Worm (Caenorhabditis elegans): ENCODE data around the gene C27A7.5.

The C27A7.5 gene

DNA sequence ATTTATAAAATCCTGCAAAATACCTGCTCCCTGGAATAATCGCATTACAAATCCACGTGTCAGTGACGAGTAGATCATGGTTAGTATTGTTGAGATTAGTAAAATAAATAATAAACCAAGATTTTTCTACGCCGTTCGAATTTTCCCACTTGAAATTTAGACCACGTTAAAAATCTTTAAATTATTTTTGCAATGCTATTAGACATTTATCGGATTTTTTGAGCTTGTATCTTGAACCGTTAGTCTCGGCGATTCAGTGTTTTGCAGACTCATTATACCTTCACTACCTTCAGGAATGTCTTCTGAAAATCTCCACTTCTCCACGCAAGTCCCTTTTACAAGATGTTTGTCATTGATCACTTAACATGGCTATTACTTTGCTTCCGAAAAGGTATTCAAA lies at the start of gene C27A7.5:
Gene C27A7.5 (minus strand): TSS at position 101 of the 400 bp plus-strand sequence.
- no peak for TF ChIP-seq flt-1 (GFP tag; IDR thresholded peaks at IDR 0.05)

DNA sequence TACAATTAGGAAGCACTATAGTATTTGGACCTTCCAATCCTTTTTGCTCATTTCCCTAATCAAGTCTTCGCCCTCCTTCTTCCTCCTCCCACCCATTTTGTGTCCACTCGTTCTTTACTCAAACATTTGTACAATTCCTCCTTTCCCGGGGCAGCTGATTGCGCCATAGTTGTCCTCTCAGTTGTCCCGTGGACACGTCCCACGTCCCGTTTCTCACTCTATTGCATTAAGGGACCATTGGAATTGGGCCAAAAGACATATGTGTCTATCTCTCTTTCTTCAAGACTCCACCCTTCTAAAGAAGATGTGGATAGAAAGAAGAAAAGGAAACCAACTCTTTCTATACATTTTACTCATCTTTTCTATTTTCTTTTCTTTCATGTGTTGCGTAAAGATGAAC lies 49.0 kb upstream of the C27A7.5 start:
- no peak for TF ChIP-seq klf-2 (GFP tag; conservative IDR thresholded peaks at IDR 0.05)
- TF ChIP-seq ztf-29 (GFP tag; IDR thresholded peaks at IDR 0.05): no peak
- no peak for TF ChIP-seq ztf-23 (GFP tag; IDR thresholded peaks at IDR 0.05)
- TF ChIP-seq cog-1 (tag; optimal IDR thresholded peaks at IDR 0.05): no peak
- no peak for TF ChIP-seq flt-1 (GFP tag; IDR thresholded peaks at IDR 0.05)
- no peak for TF ChIP-seq ref-1 (GFP tag; conservative IDR thresholded peaks at IDR 0.05)
- TF ChIP-seq T22C8.4 (GFP tag; IDR thresholded peaks at IDR 0.05): no peak
- TF ChIP-seq tab-1 (GFP tag; IDR thresholded peaks at IDR 0.05): no peak
- TF ChIP-seq med-1 (GFP tag; optimal IDR thresholded peaks at IDR 0.05; ENCODE audit: insufficient read depth): no peak

DNA sequence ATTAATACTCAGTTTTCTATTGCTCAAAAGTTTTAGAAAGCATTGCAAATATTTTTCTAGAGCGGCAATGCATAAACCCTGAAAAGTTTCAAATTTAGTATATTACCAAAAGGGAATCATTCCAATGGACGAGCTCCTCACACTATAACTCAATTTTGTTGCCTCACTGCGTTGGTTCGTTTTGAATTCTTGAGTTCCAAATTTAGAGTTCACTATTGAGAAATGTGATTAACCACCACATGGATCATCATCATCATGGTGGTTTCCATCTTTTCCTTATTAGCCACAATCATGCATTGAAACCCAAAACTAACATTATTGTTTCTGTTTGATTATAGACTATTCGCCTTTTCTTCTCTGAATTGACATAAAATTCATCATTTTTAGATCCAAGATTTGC lies 47.8 kb upstream of the C27A7.5 start:
- TF ChIP-seq klf-2 (GFP tag; conservative IDR thresholded peaks at IDR 0.05): no peak
- TF ChIP-seq ztf-23 (GFP tag; IDR thresholded peaks at IDR 0.05): no peak

DNA sequence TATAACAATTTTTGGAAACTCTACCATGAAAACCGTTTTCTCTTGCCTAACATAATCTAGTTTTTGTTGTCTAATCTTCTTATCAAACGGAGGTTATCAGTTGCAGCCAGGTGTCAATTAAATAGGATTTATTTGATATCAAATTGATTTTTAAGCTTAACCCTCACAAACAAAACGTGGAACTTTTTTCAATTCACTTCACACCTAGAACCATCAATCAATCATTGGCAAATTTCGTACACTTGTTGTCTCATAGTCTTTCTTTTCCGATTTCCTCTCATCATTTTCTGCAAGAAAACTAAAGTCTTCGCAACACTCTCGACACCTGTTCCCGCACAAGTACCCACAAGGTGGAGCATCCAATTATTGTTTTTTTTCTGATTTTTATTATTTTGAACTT lies 46.6 kb upstream of the C27A7.5 start:
- TF ChIP-seq cog-1 (tag; optimal IDR thresholded peaks at IDR 0.05) (no peak), ztf-23 (GFP tag; IDR thresholded peaks at IDR 0.05) (no peak), ref-1 (GFP tag; conservative IDR thresholded peaks at IDR 0.05) (no peak), ztf-29 (GFP tag; IDR thresholded peaks at IDR 0.05) (no peak), med-1 (GFP tag; optimal IDR thresholded peaks at IDR 0.05; ENCODE audit: insufficient read depth) (no peak), flt-1 (GFP tag; IDR thresholded peaks at IDR 0.05) (no peak), tab-1 (GFP tag; IDR thresholded peaks at IDR 0.05) (no peak), T22C8.4 (GFP tag; IDR thresholded peaks at IDR 0.05) (no peak), klf-2 (GFP tag; conservative IDR thresholded peaks at IDR 0.05) (no peak)

DNA sequence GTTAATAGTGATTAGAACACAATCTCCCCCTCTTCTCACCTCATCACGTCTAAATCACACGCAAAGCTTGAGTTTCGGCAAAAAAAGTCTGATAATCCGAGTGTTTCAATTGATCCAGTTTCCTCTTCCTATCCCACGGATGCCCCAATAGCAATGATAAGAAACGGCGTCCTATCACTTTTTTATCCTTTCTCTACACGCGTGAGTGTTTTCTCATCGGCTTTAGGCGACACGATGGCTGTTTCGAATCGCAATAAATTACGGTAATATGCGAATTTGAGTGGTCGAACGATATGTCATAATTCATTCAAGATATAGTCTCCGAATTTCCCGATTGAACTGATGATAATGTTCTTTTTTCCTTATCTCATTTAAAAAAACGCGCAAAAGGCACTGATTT lies 37.4 kb upstream of the C27A7.5 start:
- TF ChIP-seq cog-1 (tag; optimal IDR thresholded peaks at IDR 0.05) (no peak), T22C8.4 (GFP tag; IDR thresholded peaks at IDR 0.05) (no peak), flt-1 (GFP tag; IDR thresholded peaks at IDR 0.05) (no peak), klf-2 (GFP tag; conservative IDR thresholded peaks at IDR 0.05) (no peak), med-1 (GFP tag; optimal IDR thresholded peaks at IDR 0.05; ENCODE audit: insufficient read depth) (no peak), tab-1 (GFP tag; IDR thresholded peaks at IDR 0.05) (no peak), ztf-29 (GFP tag; IDR thresholded peaks at IDR 0.05) (no peak), ref-1 (GFP tag; conservative IDR thresholded peaks at IDR 0.05) (no peak), ztf-23 (GFP tag; IDR thresholded peaks at IDR 0.05) (no peak)

DNA sequence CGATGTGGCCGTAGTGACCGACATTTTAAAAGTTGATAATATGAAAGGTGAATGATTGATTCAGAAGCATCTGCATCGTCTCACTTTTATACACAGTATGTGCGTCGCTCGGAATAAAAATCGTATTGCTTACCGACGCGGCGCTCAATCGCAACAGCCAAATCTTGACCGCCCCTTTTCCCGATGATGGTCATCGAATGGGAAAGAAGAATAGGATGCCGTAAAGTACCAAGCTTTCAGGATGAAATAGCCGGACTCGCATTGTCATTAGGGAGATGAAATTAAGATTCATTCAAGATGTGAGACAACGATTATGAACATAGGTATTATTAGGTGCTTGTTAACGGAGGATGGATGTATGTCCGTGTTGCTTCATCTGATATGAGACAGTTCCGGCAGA lies 36.4 kb upstream of the C27A7.5 start, which contains the start of gene lon-3:
Gene lon-3 (minus strand): TSS at position 101 of the 400 bp plus-strand sequence.
- TF ChIP-seq tab-1 (GFP tag; IDR thresholded peaks at IDR 0.05) (no peak), ref-1 (GFP tag; conservative IDR thresholded peaks at IDR 0.05) (no peak), ztf-29 (GFP tag; IDR thresholded peaks at IDR 0.05) (no peak)

DNA sequence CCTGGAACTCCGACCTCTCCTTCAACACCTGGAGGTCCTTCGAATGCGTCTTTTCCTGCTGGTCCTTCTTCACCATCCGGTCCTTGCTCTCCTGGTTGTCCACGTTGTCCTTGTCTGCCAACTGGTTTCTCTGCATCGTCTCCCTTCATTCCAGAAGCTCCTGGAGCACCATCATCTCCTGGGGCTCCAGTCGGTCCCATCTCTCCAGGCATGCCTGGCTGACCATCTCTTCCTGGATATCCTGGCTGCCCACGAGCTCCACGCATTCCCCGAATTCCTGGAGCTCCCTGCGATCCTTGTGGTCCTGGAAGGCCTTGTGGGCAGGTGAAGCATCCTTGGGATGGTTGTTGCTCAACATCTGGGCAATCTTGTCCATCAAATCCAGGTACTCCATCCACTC lies 35.6 kb upstream of the C27A7.5 start:
- TF ChIP-seq T22C8.4 (GFP tag; IDR thresholded peaks at IDR 0.05) (no peak), ref-1 (GFP tag; conservative IDR thresholded peaks at IDR 0.05) (no peak), tab-1 (GFP tag; IDR thresholded peaks at IDR 0.05) (no peak), ztf-29 (GFP tag; IDR thresholded peaks at IDR 0.05) (no peak)

DNA sequence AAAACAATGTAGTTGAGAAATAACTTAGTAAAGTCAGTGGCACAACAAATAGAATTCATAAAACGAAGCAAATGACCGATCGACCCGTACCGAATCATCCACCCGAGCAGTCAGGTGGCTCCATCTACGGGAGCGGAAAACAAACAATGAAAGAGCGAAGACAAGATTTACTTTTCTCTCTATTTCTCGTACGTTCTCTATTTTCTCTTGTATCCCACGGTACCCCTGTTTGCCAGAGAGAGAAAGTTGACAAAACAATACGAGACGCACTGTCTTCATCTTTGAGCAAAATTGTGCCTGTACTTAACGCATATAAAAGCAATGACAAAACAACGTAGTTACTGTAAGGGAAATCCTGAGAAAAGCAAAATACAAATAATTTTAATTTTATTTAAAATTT lies 34.5 kb upstream of the C27A7.5 start:
- TF ChIP-seq ztf-29 (GFP tag; IDR thresholded peaks at IDR 0.05) (no peak), med-1 (GFP tag; optimal IDR thresholded peaks at IDR 0.05; ENCODE audit: insufficient read depth) (no peak), T22C8.4 (GFP tag; IDR thresholded peaks at IDR 0.05) (no peak)

DNA sequence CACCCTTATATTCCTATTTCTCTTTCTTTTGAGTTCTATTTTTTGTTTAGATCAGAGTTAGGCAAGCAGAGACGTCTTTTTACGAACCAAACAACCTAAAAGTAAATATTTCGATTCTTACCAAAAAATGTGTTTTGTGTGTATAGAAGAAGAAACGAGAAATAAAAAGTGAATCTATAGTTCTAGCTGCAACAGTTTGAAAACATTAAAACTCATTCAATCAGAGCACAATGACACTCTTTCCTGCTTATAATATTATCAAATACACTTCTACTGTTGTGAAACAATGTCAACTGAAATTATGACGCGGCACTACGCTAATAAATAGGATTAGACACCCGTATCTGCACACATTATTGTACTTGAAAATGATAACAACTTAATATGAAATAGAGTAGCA lies 33.7 kb upstream of the C27A7.5 start, which contains the start of gene ZK836.3:
Gene ZK836.3 (minus strand): TSS at position 101 of the 400 bp plus-strand sequence.
- TF ChIP-seq T22C8.4 (GFP tag; IDR thresholded peaks at IDR 0.05): no peak

DNA sequence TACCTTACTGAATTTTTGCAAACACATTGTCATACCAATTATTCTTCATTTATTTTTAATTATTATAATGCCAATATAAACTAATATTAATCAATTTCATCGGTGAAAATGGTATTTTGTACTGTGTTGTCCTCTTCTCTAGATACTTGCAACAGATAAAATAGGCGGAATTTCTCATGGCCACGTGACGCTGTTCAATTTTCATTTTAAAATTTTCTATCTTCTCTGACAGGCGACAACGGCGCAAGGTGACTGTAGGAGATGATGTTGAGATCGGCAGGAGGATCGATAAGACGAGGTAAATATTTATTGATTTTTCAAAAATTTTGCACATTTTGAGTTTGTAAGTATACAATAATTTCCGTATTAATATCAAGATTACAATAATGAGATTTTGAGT lies 32.2 kb upstream of the C27A7.5 start, which contains the start of gene ogdh-2:
Gene ogdh-2 (plus strand): TSS at position 233 of the 400 bp plus-strand sequence.
- TF ChIP-seq ztf-29 (GFP tag; IDR thresholded peaks at IDR 0.05): no peak
- no peak for TF ChIP-seq ref-1 (GFP tag; conservative IDR thresholded peaks at IDR 0.05)
- TF ChIP-seq med-1 (GFP tag; optimal IDR thresholded peaks at IDR 0.05; ENCODE audit: insufficient read depth): no peak
- no peak for TF ChIP-seq tab-1 (GFP tag; IDR thresholded peaks at IDR 0.05)
- no peak for TF ChIP-seq klf-2 (GFP tag; conservative IDR thresholded peaks at IDR 0.05)
- no peak for TF ChIP-seq ztf-23 (GFP tag; IDR thresholded peaks at IDR 0.05)
- no peak for TF ChIP-seq flt-1 (GFP tag; IDR thresholded peaks at IDR 0.05)
- TF ChIP-seq cog-1 (tag; optimal IDR thresholded peaks at IDR 0.05): no peak
- TF ChIP-seq T22C8.4 (GFP tag; IDR thresholded peaks at IDR 0.05): no peak

DNA sequence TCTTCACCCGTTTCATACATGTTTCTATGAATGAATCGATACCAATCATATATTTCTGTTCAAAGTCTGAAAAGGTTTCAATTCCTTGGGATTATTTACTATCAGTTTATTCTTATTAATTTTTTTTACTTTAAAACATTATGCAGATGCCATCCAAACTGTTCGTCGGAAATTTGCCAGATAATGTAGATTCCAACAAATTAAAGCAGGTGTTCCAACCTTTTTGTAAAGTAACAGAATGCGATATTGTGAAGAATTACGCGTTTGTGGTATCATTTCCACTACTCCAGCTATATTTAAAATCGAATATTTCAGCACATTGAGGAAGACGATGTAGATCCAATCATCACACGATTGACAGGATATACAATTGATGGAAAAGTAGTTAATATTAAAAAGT lies 30.0 kb upstream of the C27A7.5 start, which contains the start of gene rnp-1:
Gene rnp-1 (plus strand): TSS at position 145 of the 400 bp plus-strand sequence.
- TF ChIP-seq ztf-23 (GFP tag; IDR thresholded peaks at IDR 0.05) (no peak), tab-1 (GFP tag; IDR thresholded peaks at IDR 0.05) (no peak), flt-1 (GFP tag; IDR thresholded peaks at IDR 0.05) (no peak), klf-2 (GFP tag; conservative IDR thresholded peaks at IDR 0.05) (no peak), ztf-29 (GFP tag; IDR thresholded peaks at IDR 0.05) (no peak), T22C8.4 (GFP tag; IDR thresholded peaks at IDR 0.05) (no peak), ref-1 (GFP tag; conservative IDR thresholded peaks at IDR 0.05) (no peak), med-1 (GFP tag; optimal IDR thresholded peaks at IDR 0.05; ENCODE audit: insufficient read depth) (no peak), cog-1 (tag; optimal IDR thresholded peaks at IDR 0.05) (no peak)
